Fruit fly (Drosophila melanogaster): ENCODE results near the gene ko.
A peak's percentile ranks its signal among the peaks of the same experiment; 100 is the strongest.

The ko gene

DNA sequence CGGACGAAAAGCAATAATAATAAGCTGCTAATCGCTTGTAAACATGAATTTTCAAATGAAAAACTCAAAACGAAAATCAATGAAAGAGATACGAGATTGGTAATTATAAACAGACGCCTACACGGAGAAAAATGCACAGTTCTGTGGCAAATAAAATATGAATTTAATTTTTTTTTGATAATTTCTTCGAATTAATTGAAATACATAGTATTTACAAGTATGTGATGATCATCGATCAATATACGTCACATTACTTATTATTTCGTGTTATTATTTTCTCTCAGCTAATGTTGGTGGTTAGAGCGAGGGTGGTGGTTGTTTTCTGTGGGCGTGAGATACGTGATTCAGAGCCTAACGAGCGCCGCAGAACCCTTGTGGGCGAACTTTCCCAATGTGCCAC is 77.2 kb downstream of the ko start (continued):
- TF ChIP-seq lilli (GFP tag; optimal IDR thresholded peaks at IDR 0.05) = peak; percentile 70
- TF ChIP-seq yki (optimal IDR thresholded peaks at IDR 0.05) = no peak
- no peak for TF ChIP-seq Dref (GFP tag; IDR thresholded peaks at IDR 0.05)
- TF ChIP-seq CG17385 (GFP tag; optimal IDR thresholded peaks at IDR 0.05) = peak; percentile 76
- peak; percentile 19 for TF ChIP-seq CHES-1-like (GFP tag; optimal IDR thresholded peaks at IDR 0.05)
- TF ChIP-seq Jarid2 (GFP tag; optimal IDR thresholded peaks at IDR 0.05) = peak; percentile 10
- TF ChIP-seq Dbx (GFP tag; IDR thresholded peaks at IDR 0.05) = 0 out of 3 replicates have a peak, but pooled peaks have one; percentile 48
- TF ChIP-seq CG7372 (GFP tag; IDR thresholded peaks at IDR 0.05) = peak; percentile 53; the same call in 1 of the 2 replicates
- TF ChIP-seq Ets65A (GFP tag) = peak; percentile 64
- no peak for TF ChIP-seq pzg (GFP tag; optimal IDR thresholded peaks at IDR 0.05)
- TF ChIP-seq Opbp (GFP tag; IDR thresholded peaks at IDR 0.05; ENCODE audit: partially characterized antibody) = no peak
- peak; percentile 41 for TF ChIP-seq CG2202 (tag; optimal IDR thresholded peaks at IDR 0.05)
- TF ChIP-seq CG8359 (GFP tag; optimal IDR thresholded peaks at IDR 0.05; ENCODE audit: borderline replicate concordance) = no peak
- peak; percentile 28 for TF ChIP-seq CG18011 (GFP tag; optimal IDR thresholded peaks at IDR 0.05)
- peak; percentile 59 for TF ChIP-seq CG15514 (GFP tag; optimal IDR thresholded peaks at IDR 0.05)
- peak; percentile 16 for TF ChIP-seq CG15696 (tag; optimal IDR thresholded peaks at IDR 0.05)
- no peak for TF ChIP-seq MESR4 (GFP tag; optimal IDR thresholded peaks at IDR 0.05)
- peak; percentile 39; the same call in 1 of the 2 replicates for TF ChIP-seq CG10321 (GFP tag; IDR thresholded peaks at IDR 0.05)
- TF ChIP-seq CG32532 (GFP tag; IDR thresholded peaks at IDR 0.05) = peak; percentile 71; the same call in 1 of the 2 replicates
- no peak for TF ChIP-seq insv (GFP tag; optimal IDR thresholded peaks at IDR 0.05)
- no peak for TF ChIP-seq aop (GFP tag; IDR thresholded peaks at IDR 0.05)
- no peak for TF ChIP-seq fru (optimal IDR thresholded peaks at IDR 0.05)
- peak; percentile 85 for TF ChIP-seq CG7556 (GFP tag; optimal IDR thresholded peaks at IDR 0.05)
- peak; percentile 83 for TF ChIP-seq oc (tag; optimal IDR thresholded peaks at IDR 0.05)
- peak; percentile 63 for TF ChIP-seq BtbVII (GFP tag; optimal IDR thresholded peaks at IDR 0.05)
- TF ChIP-seq Hr3 (GFP tag; optimal IDR thresholded peaks at IDR 0.05) = peak; percentile 62
- TF ChIP-seq vfl (GFP tag; optimal IDR thresholded peaks at IDR 0.05) = no peak
- no peak for TF ChIP-seq nerfin-2 (GFP tag; IDR thresholded peaks at IDR 0.05; ENCODE audit: partially characterized antibody)
- peak; percentile 35 for TF ChIP-seq fd3F (GFP tag; optimal IDR thresholded peaks at IDR 0.05)
- TF ChIP-seq hkb (optimal IDR thresholded peaks at IDR 0.05) = no peak
- peak; percentile 89 for TF ChIP-seq hkb (GFP tag; IDR thresholded peaks at IDR 0.05)
- no peak for TF ChIP-seq luna (GFP tag; optimal IDR thresholded peaks at IDR 0.05)
- TF ChIP-seq D19B (GFP tag; optimal IDR thresholded peaks at IDR 0.05) = no peak
- TF ChIP-seq CG30403 (GFP tag; optimal IDR thresholded peaks at IDR 0.05) = peak; percentile 79
- peak in 1 of 2 experiments; percentile 85 for TF ChIP-seq bsh (GFP tag; optimal IDR thresholded peaks at IDR 0.05)
- TF ChIP-seq sima (GFP tag; optimal IDR thresholded peaks at IDR 0.05) = no peak
- TF ChIP-seq dan (GFP tag; IDR thresholded peaks at IDR 0.05) = no peak
- TF ChIP-seq al (GFP tag; IDR thresholded peaks at IDR 0.05) = peak; percentile 52
- TF ChIP-seq hth (optimal IDR thresholded peaks at IDR 0.05) = no peak
- peak; percentile 82 for TF ChIP-seq abd-A (tag; optimal IDR thresholded peaks at IDR 0.05)
- TF ChIP-seq CG17328 (GFP tag; IDR thresholded peaks at IDR 0.05) = peak; percentile 78
- TF ChIP-seq zfh2 (GFP tag; optimal IDR thresholded peaks at IDR 0.05) = no peak
- TF ChIP-seq CG30431 (GFP tag; optimal IDR thresholded peaks at IDR 0.05) = no peak
- TF ChIP-seq gcm2 (GFP tag; optimal IDR thresholded peaks at IDR 0.05) = peak; percentile 31
- TF ChIP-seq CG42726 (GFP tag; IDR thresholded peaks at IDR 0.05; ENCODE audit: partially characterized antibody) = no peak
- TF ChIP-seq pfk (GFP tag; optimal IDR thresholded peaks at IDR 0.05) = no peak
- peak; percentile 76 for TF ChIP-seq CG13424 (tag; optimal IDR thresholded peaks at IDR 0.05)
